Worm (Caenorhabditis elegans) whole organism, L1 larva: ENCODE data around the gene F54D5.24.

Source experiments
- C04F5.9 ChIP-seq: sonication (generic microtip); optimal IDR thresholded peaks from 2 replicates; lab custom pipeline; 2016; ENCODE audit warnings: missing genetic modification characterization, missing compliant biosample characterization
- C16A3.4 ChIP-seq: fragments of 150-350 bp; optimal IDR thresholded peaks from 2 replicates; lab custom pipeline; 2014; ENCODE audit warnings: missing biosample characterization, missing genetic modification characterization
- C34B4.2 ChIP-seq: sonication (generic microtip); optimal IDR thresholded peaks from 2 replicates; lab custom pipeline; 2017; ENCODE audit warnings: mild to moderate bottlenecking, missing genetic modification characterization, missing compliant biosample characterization
- aha-1 ChIP-seq: fragments of 150-350 bp; optimal IDR thresholded peaks from 2 replicates; lab custom pipeline; 2014; ENCODE audit warnings: missing biosample characterization, missing genetic modification characterization
- ama-1 ChIP-seq: fragments of 150-350 bp; optimal IDR thresholded peaks from 2 replicates; lab custom pipeline; 2014
- ceh-63 ChIP-seq: fragments of 200-800 bp; sonication (Bioruptor generic); optimal IDR thresholded peaks from 2 replicates; lab custom pipeline; 2018; ENCODE audit warnings: mild to moderate bottlenecking, missing genetic modification characterization, missing compliant biosample characterization
- ceh-82 ChIP-seq, 3 experiments: fragments of 150-350 bp in 1 of 3; sonication (generic microtip) in 2 of 3; optimal IDR thresholded peaks; 2 replicates each; lab custom pipeline; 2014 to 2017; ENCODE audit warnings: missing biosample characterization in 3 of 3, missing genetic modification characterization in 3 of 3
- ces-1 ChIP-seq: fragments of 150-350 bp; optimal IDR thresholded peaks from 2 replicates; lab custom pipeline; 2014; ENCODE audit warnings: missing biosample characterization, missing genetic modification reagents, missing genetic modification characterization
- dpl-1 ChIP-seq, 3 experiments: fragments of 150-350 bp in 2 of 3; sonication (generic microtip) in 1 of 3; optimal IDR thresholded peaks; 2 replicates each; lab custom pipeline; 2014 to 2017; ENCODE audit warnings: missing biosample characterization in 3 of 3, missing genetic modification characterization in 3 of 3, missing genetic modification reagents in 3 of 3
- efl-3 ChIP-seq: fragments of 200-800 bp; sonication (Bioruptor generic); optimal IDR thresholded peaks from 2 replicates; lab custom pipeline; 2018; ENCODE audit warnings: mild to moderate bottlenecking, missing genetic modification characterization, missing compliant biosample characterization
- elt-2 ChIP-seq: sonication (generic microtip); optimal IDR thresholded peaks from 2 replicates; lab custom pipeline; 2016; ENCODE audit warnings: missing genetic modification characterization, mild to moderate bottlenecking, inconsistent platforms, missing compliant biosample characterization, missing genetic modification reagents
- elt-3 ChIP-seq, 6 experiments: fragments of 150-350 bp in 1 of 6; sonication (generic microtip); optimal IDR thresholded peaks; 2 replicates each; lab custom pipeline; 2017 to 2018; ENCODE audit warnings: missing biosample characterization in 6 of 6, missing genetic modification characterization in 6 of 6, inconsistent platforms in 1 of 6
- ets-5 ChIP-seq: fragments of 200-800 bp; sonication (Bioruptor generic); IDR thresholded peaks from 2 replicates; pipeline ENCODE4 v1.3.6; 2022; ENCODE audit warnings: missing genetic modification characterization, missing compliant biosample characterization
- fkh-10 ChIP-seq: sonication (generic microtip); optimal IDR thresholded peaks from 2 replicates; lab custom pipeline; 2017; ENCODE audit warnings: missing biosample characterization, missing genetic modification reagents, missing genetic modification characterization
- fkh-4 ChIP-seq: sonication (generic microtip); optimal IDR thresholded peaks from 2 replicates; lab custom pipeline; 2016; ENCODE audit warnings: missing compliant biosample characterization, missing genetic modification characterization, borderline replicate concordance
- fkh-8 ChIP-seq: sonication (generic microtip); optimal IDR thresholded peaks from 2 replicates; lab custom pipeline; 2016; ENCODE audit warnings: mild to moderate bottlenecking, missing genetic modification characterization, missing compliant biosample characterization
- fos-1 ChIP-seq: fragments of 150-350 bp; optimal IDR thresholded peaks from 2 replicates; lab custom pipeline; 2014; ENCODE audit warnings: missing biosample characterization, missing genetic modification characterization
- hlh-17 ChIP-seq: fragments of 200-800 bp; sonication (Bioruptor generic); optimal IDR thresholded peaks from 2 replicates; lab custom pipeline; 2018; ENCODE audit warnings: missing genetic modification characterization, mild to moderate bottlenecking, missing compliant biosample characterization, moderate library complexity, borderline replicate concordance
- hlh-4 ChIP-seq: sonication (generic microtip); optimal IDR thresholded peaks from 2 replicates; lab custom pipeline; 2016; ENCODE audit warnings: mild to moderate bottlenecking, missing genetic modification characterization, missing compliant biosample characterization
- hpl-2 ChIP-seq: fragments of 150-350 bp; optimal IDR thresholded peaks from 2 replicates; lab custom pipeline; 2014; ENCODE audit warnings: missing biosample characterization, missing genetic modification reagents, missing genetic modification characterization
- irx-1 ChIP-seq: sonication (generic microtip); optimal IDR thresholded peaks from 2 replicates; lab custom pipeline; 2016; ENCODE audit warnings: missing genetic modification characterization, missing compliant biosample characterization
- isw-1 ChIP-seq: fragments of 200-800 bp; sonication (Bioruptor generic); IDR thresholded peaks from 2 replicates; pipeline ENCODE4 v1.3.6; 2022; ENCODE audit warnings: missing genetic modification characterization, missing compliant biosample characterization
- lin-14 ChIP-seq: fragments of 200-800 bp; sonication (Bioruptor generic); optimal IDR thresholded peaks from 2 replicates; lab custom pipeline; 2018; ENCODE audit warnings: mild to moderate bottlenecking, missing genetic modification characterization, moderate library complexity, missing compliant biosample characterization
- lin-15B ChIP-seq: fragments of 150-350 bp; sonication (generic microtip); optimal IDR thresholded peaks from 3 replicates; lab custom pipeline; 2014; ENCODE audit warnings: missing biosample characterization, missing genetic modification characterization
- lin-35 ChIP-seq, 2 experiments: fragments of 150-350 bp; optimal IDR thresholded peaks; 2 replicates each; lab custom pipeline; 2014; ENCODE audit warnings: missing biosample characterization in 2 of 2, missing genetic modification characterization in 2 of 2, missing genetic modification reagents in 2 of 2
- lin-39 ChIP-seq: fragments of 150-350 bp; optimal IDR thresholded peaks from 2 replicates; lab custom pipeline; 2014; ENCODE audit warnings: missing biosample characterization, missing genetic modification reagents, missing genetic modification characterization
- lsy-2 ChIP-seq, 2 experiments: fragments of 150-350 bp; optimal IDR thresholded peaks; 2 replicates each; lab custom pipeline; 2014; ENCODE audit warnings: missing biosample characterization in 2 of 2, missing genetic modification characterization in 2 of 2
- mdl-1 ChIP-seq, 2 experiments: fragments of 150-350 bp; optimal IDR thresholded peaks; 2 replicates each; lab custom pipeline; 2014 to 2017; ENCODE audit warnings: missing biosample characterization in 2 of 2, missing genetic modification characterization in 2 of 2, inconsistent platforms in 1 of 2
- nhr-11 ChIP-seq: fragments of 150-350 bp; optimal IDR thresholded peaks from 2 replicates; lab custom pipeline; 2014; ENCODE audit warnings: missing biosample characterization, missing genetic modification characterization
- nhr-12 ChIP-seq: sonication (generic microtip); optimal IDR thresholded peaks from 2 replicates; lab custom pipeline; 2017; ENCODE audit warnings: missing biosample characterization, missing genetic modification characterization
- nhr-19 ChIP-seq: fragments of 200-800 bp; sonication (Bioruptor generic); conservative IDR thresholded peaks from 2 replicates; pipeline ENCODE4 v1.3.6; 2022; ENCODE audit warnings: missing genetic modification characterization, missing compliant biosample characterization
- nhr-237 ChIP-seq: fragments of 150-350 bp; optimal IDR thresholded peaks from 2 replicates; lab custom pipeline; 2014; ENCODE audit warnings: missing biosample characterization, missing genetic modification characterization
- nhr-28 ChIP-seq: fragments of 150-350 bp; optimal IDR thresholded peaks from 2 replicates; lab custom pipeline; 2014; ENCODE audit warnings: missing biosample characterization, missing genetic modification characterization
- nhr-47 ChIP-seq: sonication (generic microtip); optimal IDR thresholded peaks from 2 replicates; lab custom pipeline; 2016; ENCODE audit warnings: mild to moderate bottlenecking, missing genetic modification characterization, moderate library complexity, missing compliant biosample characterization
- nhr-71 ChIP-seq: sonication (generic microtip); optimal IDR thresholded peaks from 2 replicates; lab custom pipeline; 2016; ENCODE audit warnings: mild to moderate bottlenecking, missing genetic modification characterization, moderate library complexity, missing compliant biosample characterization
- nhr-76 ChIP-seq: sonication (generic microtip); optimal IDR thresholded peaks from 2 replicates; lab custom pipeline; 2017; ENCODE audit warnings: missing biosample characterization, missing genetic modification characterization
- nhr-77 ChIP-seq: fragments of 150-350 bp; optimal IDR thresholded peaks from 2 replicates; lab custom pipeline; 2014; ENCODE audit warnings: missing biosample characterization, missing genetic modification characterization
- nhr-85 ChIP-seq: sonication (generic microtip); peaks from one replicate; lab custom pipeline; 2016; ENCODE audit warnings: missing genetic modification characterization, inconsistent platforms, missing compliant biosample characterization
- pag-3 ChIP-seq: sonication (generic microtip); optimal IDR thresholded peaks from 2 replicates; lab custom pipeline; 2017; ENCODE audit warnings: missing genetic modification characterization, mild to moderate bottlenecking, missing compliant biosample characterization, antibody characterized with exemption, borderline replicate concordance; ENCODE audit not compliant: insufficient read depth
- pqm-1 ChIP-seq: sonication (generic microtip); optimal IDR thresholded peaks from 3 replicates; lab custom pipeline; 2017; ENCODE audit warnings: missing biosample characterization, missing genetic modification characterization
- skn-1 ChIP-seq: fragments of 150-350 bp; optimal IDR thresholded peaks from 2 replicates; lab custom pipeline; 2014; ENCODE audit warnings: missing biosample characterization, missing genetic modification characterization
- snpc-4 ChIP-seq: fragments of 150-350 bp; optimal IDR thresholded peaks from 2 replicates; lab custom pipeline; 2014; ENCODE audit warnings: missing biosample characterization, missing genetic modification characterization
- snu-23 ChIP-seq: sonication (generic microtip); optimal IDR thresholded peaks from 2 replicates; lab custom pipeline; 2016; ENCODE audit warnings: missing genetic modification characterization, missing compliant biosample characterization
- sox-4 ChIP-seq: sonication (generic microtip); optimal IDR thresholded peaks from 2 replicates; lab custom pipeline; 2016; ENCODE audit warnings: missing genetic modification characterization, missing compliant biosample characterization
- sptf-1 ChIP-seq: fragments of 150-350 bp; optimal IDR thresholded peaks from 2 replicates; lab custom pipeline; 2014; ENCODE audit warnings: missing biosample characterization, missing genetic modification characterization
- tbx-2 ChIP-seq: sonication (generic microtip); optimal IDR thresholded peaks from 2 replicates; lab custom pipeline; 2016; ENCODE audit warnings: missing genetic modification characterization, missing compliant biosample characterization
- unc-130 ChIP-seq: fragments of 150-350 bp; optimal IDR thresholded peaks from 2 replicates; lab custom pipeline; 2017; ENCODE audit warnings: missing biosample characterization, missing genetic modification characterization, inconsistent platforms
- unc-30 ChIP-seq: sonication (generic microtip); optimal IDR thresholded peaks from 2 replicates; lab custom pipeline; 2017; ENCODE audit warnings: missing biosample characterization, missing genetic modification characterization
- unc-62 ChIP-seq: fragments of 150-350 bp; optimal IDR thresholded peaks from 2 replicates; lab custom pipeline; 2014; ENCODE audit warnings: missing biosample characterization, missing genetic modification reagents, missing genetic modification characterization
- unc-86 ChIP-seq: sonication (generic microtip); optimal IDR thresholded peaks from 2 replicates; lab custom pipeline; 2016; ENCODE audit warnings: missing genetic modification characterization, missing compliant biosample characterization
- unc-98 ChIP-seq: fragments of 200-800 bp; sonication (Bioruptor generic); IDR thresholded peaks from 2 replicates; pipeline ENCODE4 v1.3.6; 2022; ENCODE audit warnings: missing genetic modification characterization, missing compliant biosample characterization
- zip-4 ChIP-seq: fragments of 200-800 bp; sonication (Bioruptor generic); optimal IDR thresholded peaks from 2 replicates; lab custom pipeline; 2018; ENCODE audit warnings: mild to moderate bottlenecking, missing genetic modification characterization, moderate library complexity, missing compliant biosample characterization
- ztf-11 ChIP-seq, 2 experiments: sonication (generic microtip); optimal IDR thresholded peaks; 2 replicates each; lab custom pipeline; 2016 to 2017; ENCODE audit warnings: missing genetic modification characterization in 2 of 2, missing biosample characterization in 1 of 2, missing compliant biosample characterization in 1 of 2
- ztf-4 ChIP-seq: fragments of 150-350 bp; optimal IDR thresholded peaks from 2 replicates; lab custom pipeline; 2014; ENCODE audit warnings: missing biosample characterization, missing genetic modification characterization

F54D5.24 gene

DNA sequence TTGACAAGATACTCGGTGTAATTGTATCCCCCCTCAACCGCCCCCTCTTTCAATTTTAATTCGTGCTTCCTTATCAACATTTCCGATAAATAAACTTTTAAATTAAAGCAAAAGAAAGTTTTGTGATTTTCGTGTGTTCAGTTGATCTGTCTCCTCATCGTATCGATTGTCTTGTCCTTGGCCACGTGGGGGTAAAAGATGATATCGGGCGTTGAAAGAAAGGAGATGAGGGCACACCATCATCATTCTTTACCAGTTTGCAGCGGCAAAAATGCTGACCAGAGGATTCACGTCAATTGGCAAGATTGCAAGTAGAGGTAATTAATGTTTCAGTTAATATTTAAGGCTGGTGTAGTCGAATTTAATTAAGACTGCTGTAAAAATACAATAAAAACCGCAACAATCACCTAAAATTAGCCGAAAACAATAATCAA, 8.5 kb upstream of the F54D5.24 start, which contains the start of gene F54D5.7:
TSS of gene F54D5.7 (plus strand) at position 264 of the 434 bp plus-strand sequence.
- TF ChIP-seq nhr-11 (tag; lab: Kevin White, UChicago) (no peak), dpl-1 (GFP tag; optimal IDR thresholded peaks at IDR 0.05; lab: Kevin White, UChicago) (peak; percentile 26 to 39 (median 38)), snpc-4 (peak; percentile 19), C04F5.9 (tag; lab: Kevin White, UChicago) (no peak), sptf-1 (tag; lab: Kevin White, UChicago) (no peak), lin-39 (tag; lab: Kevin White, UChicago) (no peak), unc-62 (GFP tag; lab: Kevin White, UChicago) (no peak), ztf-4 (tag; lab: Kevin White, UChicago) (peak; percentile 56), nhr-71 (peak; percentile 82), lin-14 (peak; percentile 61), elt-2 (peak; percentile 52), C16A3.4 (peak; percentile 23), aha-1 (tag; lab: Kevin White, UChicago) (no peak), fos-1 (tag; lab: Kevin White, UChicago) (no peak), lin-35 (GFP tag; optimal IDR thresholded peaks at IDR 0.05; lab: Kevin White, UChicago) (peak in 1 of 2 experiments; percentile 59), hlh-17 (GFP tag; lab: Kevin White, UChicago) (no peak), ceh-63 (no peak), fkh-4 (no peak), isw-1 (GFP tag; lab: Robert Waterston, UW) (no peak), sox-4 (tag; lab: Kevin White, UChicago) (no peak), ets-5 (GFP tag; lab: Robert Waterston, UW) (no peak), lin-15B (tag; lab: Kevin White, UChicago) (no peak), fkh-10 (no peak), ztf-11 (tag; optimal IDR thresholded peaks at IDR 0.05; lab: Kevin White, UChicago) (peak in 1 of 2 experiments; percentile 37), unc-130 (peak; percentile 11), lsy-2 (tag; optimal IDR thresholded peaks at IDR 0.05; lab: Kevin White, UChicago) (peak; percentile 17 to 69), nhr-85 (tag; lab: Kevin White, UChicago) (peak; percentile 91), skn-1 (tag; lab: Kevin White, UChicago) (peak; percentile 90), nhr-47 (tag; lab: Kevin White, UChicago) (peak; percentile 57), pqm-1 (tag; lab: Kevin White, UChicago) (no peak), nhr-76 (tag; lab: Kevin White, UChicago) (no peak), ces-1 (GFP tag; lab: Kevin White, UChicago) (no peak), irx-1 (tag; lab: Kevin White, UChicago) (peak; percentile 30), unc-86 (tag; lab: Kevin White, UChicago) (no peak), fkh-8 (tag; lab: Kevin White, UChicago) (no peak), mdl-1 (tag; optimal IDR thresholded peaks at IDR 0.05; lab: Kevin White, UChicago) (peak in 1 of 2 experiments; percentile 93), nhr-28 (tag; lab: Kevin White, UChicago) (no peak), ceh-82 (tag; optimal IDR thresholded peaks at IDR 0.05; lab: Kevin White, UChicago) (no peak), hpl-2 (GFP tag; lab: Kevin White, UChicago) (no peak), efl-3 (no peak), nhr-12 (tag; lab: Kevin White, UChicago) (no peak), unc-30 (tag; lab: Kevin White, UChicago) (no peak), snu-23 (GFP tag; lab: Kevin White, UChicago) (peak; percentile 77), zip-4 (GFP tag; lab: Kevin White, UChicago) (peak; percentile 13), ama-1 (lab: Kevin White, UChicago) (peak; percentile 99), elt-3 (tag; optimal IDR thresholded peaks at IDR 0.05; lab: Kevin White, UChicago) (peak in 2 of 6 experiments; percentile 23 to 75), nhr-77 (tag; lab: Kevin White, UChicago) (no peak), unc-98 (no peak), nhr-19 (GFP tag; lab: Robert Waterston, UW) (peak; percentile 65), nhr-237 (tag; lab: Kevin White, UChicago) (no peak), C34B4.2 (tag; lab: Kevin White, UChicago) (no peak), hlh-4 (tag; lab: Kevin White, UChicago) (no peak), pag-3 (tag; lab: Kevin White, UChicago) (peak; percentile 32), tbx-2 (tag; lab: Kevin White, UChicago) (peak; percentile 11)
